Worm (Caenorhabditis elegans) whole organism, midembryonic: ENCODE results near the gene F35H8.4.

Experiments
- T22C8.4 ChIP-seq: fragments of 200-800 bp; sonication (Bioruptor generic); IDR thresholded peaks from 2 replicates; pipeline ENCODE4 v1.3.6; 2022; ENCODE audit warnings: missing genetic modification characterization, missing compliant biosample characterization
- cog-1 ChIP-seq: sonication (generic microtip); optimal IDR thresholded peaks from 2 replicates; lab custom pipeline; 2016; ENCODE audit warnings: missing genetic modification characterization, missing compliant biosample characterization
- flt-1 ChIP-seq: fragments of 200-800 bp; sonication (Bioruptor generic); IDR thresholded peaks from 2 replicates; pipeline ENCODE4 v1.3.6; 2022; ENCODE audit warnings: missing genetic modification characterization, missing compliant biosample characterization
- klf-2 ChIP-seq: fragments of 200-800 bp; sonication (Bioruptor generic); conservative IDR thresholded peaks from 2 replicates; pipeline ENCODE4 v1.3.6; 2022; ENCODE audit warnings: missing genetic modification reagents, missing genetic modification characterization, missing compliant biosample characterization
- med-1 ChIP-seq: sonication (generic microtip); optimal IDR thresholded peaks from 2 replicates; lab custom pipeline; 2017; ENCODE audit warnings: missing genetic modification characterization, mild to moderate bottlenecking, missing compliant biosample characterization, antibody characterized with exemption, missing genetic modification reagents; ENCODE audit not compliant: insufficient read depth
- ref-1 ChIP-seq: fragments of 200-800 bp; sonication (Bioruptor generic); conservative IDR thresholded peaks from 2 replicates; pipeline ENCODE4 v1.3.6; 2022; ENCODE audit warnings: missing genetic modification reagents, missing genetic modification characterization, missing compliant biosample characterization
- tab-1 ChIP-seq: fragments of 200-800 bp; sonication (Bioruptor generic); IDR thresholded peaks from 2 replicates; pipeline ENCODE4 v1.3.6; 2022; ENCODE audit warnings: missing genetic modification characterization, missing compliant biosample characterization
- ztf-23 ChIP-seq: fragments of 200-800 bp; sonication (Bioruptor generic); IDR thresholded peaks from 2 replicates; pipeline ENCODE4 v1.3.6; 2022; ENCODE audit warnings: missing genetic modification reagents, missing genetic modification characterization, missing compliant biosample characterization
- ztf-29 ChIP-seq: fragments of 200-800 bp; sonication (Bioruptor generic); IDR thresholded peaks from 2 replicates; pipeline ENCODE4 v1.3.6; 2022; ENCODE audit warnings: missing genetic modification reagents, missing genetic modification characterization, missing compliant biosample characterization

ce11 chrII:9554925-9555553 is 4.8 kb downstream of the F35H8.4 start, which contains the start of gene F35H8.2:
- TF ChIP-seq cog-1 (tag; lab: Kevin White, UChicago): no peak
- TF ChIP-seq ref-1 (GFP tag; lab: Robert Waterston, UW): no peak
- no peak for TF ChIP-seq T22C8.4
- TF ChIP-seq ztf-23 (GFP tag; lab: Robert Waterston, UW): no peak
- TF ChIP-seq ztf-29 (GFP tag; lab: Robert Waterston, UW): no peak
- no peak for TF ChIP-seq flt-1 (GFP tag; lab: Robert Waterston, UW)
- TF ChIP-seq tab-1: no peak
- no peak for TF ChIP-seq med-1 (GFP tag; lab: Kevin White, UChicago)
- no peak for TF ChIP-seq klf-2 (GFP tag; lab: Robert Waterston, UW)
